Worm (Caenorhabditis elegans) whole organism, mixed stage, embryonic: Measurements from ENCODE around the gene mtp-18.

Source experiments
- ces-1 ChIP-seq: fragments of 150-350 bp; optimal IDR thresholded peaks from 2 replicates; lab custom pipeline; 2014; ENCODE audit warnings: missing biosample characterization, missing genetic modification reagents, missing genetic modification characterization
- elt-1 ChIP-seq: sonication (generic microtip); optimal IDR thresholded peaks from 2 replicates; lab custom pipeline; 2017; ENCODE audit warnings: missing genetic modification characterization, mild to moderate bottlenecking, missing compliant biosample characterization, antibody characterized with exemption, moderate library complexity, borderline replicate concordance; ENCODE audit not compliant: insufficient read depth
- elt-3 ChIP-seq: fragments of 150-350 bp; optimal IDR thresholded peaks from 2 replicates; lab custom pipeline; 2014; ENCODE audit warnings: missing biosample characterization, missing genetic modification characterization
- ham-2 ChIP-seq: fragments of 200-800 bp; sonication (Bioruptor generic); optimal IDR thresholded peaks from 2 replicates; lab custom pipeline; 2018; ENCODE audit warnings: mild to moderate bottlenecking, missing genetic modification characterization, missing compliant biosample characterization
- mep-1 ChIP-seq: fragments of 150-350 bp; optimal IDR thresholded peaks from 2 replicates; lab custom pipeline; 2017; ENCODE audit warnings: missing biosample characterization, missing genetic modification reagents, missing genetic modification characterization, inconsistent platforms
- mls-2 ChIP-seq: sonication (generic microtip); optimal IDR thresholded peaks from 2 replicates; lab custom pipeline; 2016; ENCODE audit warnings: mild to moderate bottlenecking, missing genetic modification characterization, moderate library complexity, missing compliant biosample characterization
- nhr-12 ChIP-seq: fragments of 150-350 bp; optimal IDR thresholded peaks from 2 replicates; lab custom pipeline; 2014; ENCODE audit warnings: missing biosample characterization, missing genetic modification characterization
- nhr-237 ChIP-seq: fragments of 150-350 bp; optimal IDR thresholded peaks from 2 replicates; lab custom pipeline; 2014; ENCODE audit warnings: missing biosample characterization, missing genetic modification characterization
- nhr-28 ChIP-seq: fragments of 150-350 bp; optimal IDR thresholded peaks from 2 replicates; lab custom pipeline; 2014; ENCODE audit warnings: missing biosample characterization, missing genetic modification characterization
- nhr-76 ChIP-seq: sonication (generic microtip); optimal IDR thresholded peaks from 2 replicates; lab custom pipeline; 2017; ENCODE audit warnings: missing biosample characterization, missing genetic modification characterization
- pha-4 ChIP-seq: fragments of 150-350 bp; optimal IDR thresholded peaks from 2 replicates; lab custom pipeline; 2018; ENCODE audit warnings: missing biosample characterization, missing genetic modification reagents, missing genetic modification characterization
- snpc-4 ChIP-seq: fragments of 150-350 bp; optimal IDR thresholded peaks from 2 replicates; lab custom pipeline; 2014; ENCODE audit warnings: missing biosample characterization, missing genetic modification characterization
- unc-39 ChIP-seq: fragments of 150-350 bp; optimal IDR thresholded peaks from 2 replicates; lab custom pipeline; 2014; ENCODE audit warnings: missing biosample characterization, missing genetic modification characterization
- ztf-11 ChIP-seq: fragments of 150-350 bp; optimal IDR thresholded peaks from 2 replicates; lab custom pipeline; 2014; ENCODE audit warnings: missing biosample characterization, missing genetic modification characterization

DNA sequence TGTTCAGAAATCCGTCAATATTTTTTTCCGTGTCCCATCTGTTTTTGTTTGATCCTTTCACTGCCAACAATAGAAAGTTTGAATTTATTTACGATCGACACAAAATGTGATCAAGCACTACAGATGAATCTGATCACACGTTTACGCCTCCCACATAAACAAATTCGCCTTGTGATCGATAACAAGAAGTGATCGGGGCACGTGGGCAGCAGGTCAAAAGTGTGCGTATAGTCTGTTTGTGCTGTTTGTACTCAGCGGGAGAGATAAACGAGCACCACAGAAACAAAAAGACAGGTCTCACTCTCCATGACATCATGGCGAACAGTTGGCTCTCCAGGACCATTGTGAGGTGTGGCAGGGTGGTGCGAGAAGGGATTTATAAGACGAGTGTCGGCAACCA, 49.4 kb upstream of the mtp-18 start:
- TF ChIP-seq elt-1 (tag; lab: Kevin White, UChicago) (no peak), elt-3 (tag; lab: Kevin White, UChicago) (no peak), nhr-12 (tag; lab: Kevin White, UChicago) (no peak), ztf-11 (tag; lab: Kevin White, UChicago) (no peak), nhr-28 (tag; lab: Kevin White, UChicago) (no peak), nhr-76 (tag; lab: Kevin White, UChicago) (no peak), mep-1 (tag; lab: Kevin White, UChicago) (peak; percentile 29), unc-39 (tag; lab: Kevin White, UChicago) (no peak), pha-4 (tag; lab: Kevin White, UChicago) (no peak), nhr-237 (no peak), snpc-4 (tag; lab: Kevin White, UChicago) (no peak), ces-1 (GFP tag; lab: Kevin White, UChicago) (no peak), mls-2 (no peak), ham-2 (GFP tag; lab: Kevin White, UChicago) (no peak)
